Worm (Caenorhabditis elegans): Measurements from ENCODE around the gene sgo-1.

ce11 chrIV:7764319-7764718 is 32.0 kb downstream of the sgo-1 start:
- TF ChIP-seq him-1 (tag; optimal IDR thresholded peaks at IDR 0.05) (no peak), W03F9.2 (tag; optimal IDR thresholded peaks at IDR 0.05) (peak; percentile 37), dao-5 (tag; optimal IDR thresholded peaks at IDR 0.05) (no peak)
